Fruit fly (Drosophila melanogaster) whole organism, prepupa: ENCODE results near the gene Cyp4ac3.

ENCODE experiments used
- CG10631 ChIP-seq: fragments of 200-800 bp; sonication (Bioruptor generic); optimal IDR thresholded peaks from 2 replicates; lab custom pipeline; 2016; ENCODE audit warnings: missing biosample characterization, missing genetic modification characterization
- CG10669 ChIP-seq: fragments of 200-800 bp; sonication (Bioruptor generic); optimal IDR thresholded peaks from 3 replicates; lab custom pipeline; 2018; ENCODE audit warnings: missing biosample characterization, mild to moderate bottlenecking, missing genetic modification characterization, moderate library complexity
- CG11762 ChIP-seq: fragments of 200-800 bp; sonication (Bioruptor generic); optimal IDR thresholded peaks from 3 replicates; lab custom pipeline; 2016; ENCODE audit warnings: missing biosample characterization, missing genetic modification characterization; ENCODE audit not compliant: insufficient read depth
- CG15336 ChIP-seq: fragments of 200-800 bp; sonication (Bioruptor generic); IDR thresholded peaks from 2 replicates; pipeline ENCODE4 v1.3.6; 2022; ENCODE audit warnings: missing biosample characterization, missing genetic modification characterization
- CG1621 ChIP-seq: fragments of 200-800 bp; sonication (Bioruptor generic); optimal IDR thresholded peaks from 3 replicates; lab custom pipeline; 2018; ENCODE audit warnings: missing biosample characterization, mild to moderate bottlenecking, missing genetic modification characterization
- CG3032 ChIP-seq: fragments of 200-800 bp; optimal IDR thresholded peaks from 2 replicates; lab custom pipeline; 2019; ENCODE audit warnings: missing biosample characterization, mild to moderate bottlenecking, missing genetic modification characterization, moderate library complexity
- CG31627 ChIP-seq: fragments of 200-800 bp; sonication (Bioruptor generic); optimal IDR thresholded peaks from 3 replicates; lab custom pipeline; 2016; ENCODE audit warnings: missing biosample characterization, missing genetic modification characterization
- CG32006 ChIP-seq: fragments of 200-800 bp; sonication (Bioruptor generic); optimal IDR thresholded peaks from 3 replicates; lab custom pipeline; 2017; ENCODE audit warnings: missing biosample characterization, mild to moderate bottlenecking, missing genetic modification characterization
- CG34406 ChIP-seq: fragments of 200-800 bp; sonication (Bioruptor generic); optimal IDR thresholded peaks from 3 replicates; lab custom pipeline; 2016; ENCODE audit warnings: missing biosample characterization, missing genetic modification characterization
- CG6163 ChIP-seq: fragments of 200-800 bp; sonication (Bioruptor generic); IDR thresholded peaks from 3 replicates; pipeline ENCODE4 v1.3.6; 2022; ENCODE audit warnings: missing biosample characterization, missing genetic modification characterization
- CG6276 ChIP-seq: fragments of 200-800 bp; sonication (Bioruptor generic); optimal IDR thresholded peaks from 2 replicates; lab custom pipeline; 2017; ENCODE audit warnings: missing biosample characterization, mild to moderate bottlenecking, missing genetic modification characterization
- CG6792 ChIP-seq: fragments of 200-800 bp; sonication (Bioruptor generic); optimal IDR thresholded peaks from 3 replicates; lab custom pipeline; 2016; ENCODE audit warnings: missing biosample characterization, missing genetic modification characterization
- CG6808 ChIP-seq: fragments of 200-800 bp; sonication (Bioruptor generic); optimal IDR thresholded peaks from 3 replicates; lab custom pipeline; 2017; ENCODE audit warnings: missing biosample characterization, missing genetic modification characterization, mild to moderate bottlenecking, moderate library complexity, missing genetic modification reagents
- CG8119 ChIP-seq: fragments of 200-800 bp; sonication (Bioruptor generic); IDR thresholded peaks from 3 replicates; pipeline ENCODE4 v1.3.6; 2022; ENCODE audit warnings: missing biosample characterization, missing genetic modification characterization
- CG8319 ChIP-seq: fragments of 200-800 bp; sonication (Bioruptor generic); optimal IDR thresholded peaks from 3 replicates; lab custom pipeline; 2016; ENCODE audit warnings: missing biosample characterization, missing genetic modification characterization
- CG9139 ChIP-seq: fragments of 200-800 bp; sonication (Bioruptor generic); optimal IDR thresholded peaks from 3 replicates; lab custom pipeline; 2017; ENCODE audit warnings: missing biosample characterization, mild to moderate bottlenecking, missing genetic modification characterization
- Eip75B ChIP-seq: fragments of 200-800 bp; sonication (Bioruptor generic); optimal IDR thresholded peaks from 3 replicates; lab custom pipeline; 2016; ENCODE audit warnings: missing biosample characterization, missing genetic modification characterization
- Eip78C ChIP-seq: fragments of 200-800 bp; sonication (Bioruptor generic); peaks from one replicate; lab custom pipeline; 2016; ENCODE audit warnings: missing biosample characterization, missing genetic modification characterization
- Ets96B ChIP-seq: fragments of 200-800 bp; optimal IDR thresholded peaks from 2 replicates; lab custom pipeline; 2019; ENCODE audit warnings: missing biosample characterization, mild to moderate bottlenecking, missing genetic modification characterization, moderate library complexity
- Hr38 ChIP-seq: sonication (Bioruptor generic); optimal IDR thresholded peaks from 2 replicates; lab custom pipeline; 2016; ENCODE audit warnings: missing biosample characterization, missing genetic modification characterization
- Hr4 ChIP-seq: fragments of 200-800 bp; sonication (Bioruptor generic); optimal IDR thresholded peaks from 3 replicates; lab custom pipeline; 2016; ENCODE audit warnings: missing biosample characterization, missing genetic modification characterization
- Met ChIP-seq: fragments of 200-800 bp; sonication (Bioruptor generic); optimal IDR thresholded peaks from 3 replicates; lab custom pipeline; 2016; ENCODE audit warnings: missing biosample characterization, missing genetic modification characterization
- OdsH ChIP-seq: fragments of 200-800 bp; sonication (Bioruptor generic); optimal IDR thresholded peaks from 3 replicates; lab custom pipeline; 2016; ENCODE audit warnings: missing biosample characterization, missing genetic modification characterization
- Smox ChIP-seq: fragments of 200-800 bp; sonication (Bioruptor generic); optimal IDR thresholded peaks from 3 replicates; lab custom pipeline; 2016; ENCODE audit warnings: missing biosample characterization, missing genetic modification characterization
- Sox14 ChIP-seq: fragments of 200-800 bp; sonication (Bioruptor generic); optimal IDR thresholded peaks from 3 replicates; lab custom pipeline; 2016; ENCODE audit warnings: missing biosample characterization, missing genetic modification characterization
- achi ChIP-seq: fragments of 200-800 bp; sonication (Bioruptor generic); optimal IDR thresholded peaks from 3 replicates; lab custom pipeline; 2016; ENCODE audit warnings: missing biosample characterization, missing genetic modification characterization
- acj6 ChIP-seq: fragments of 200-800 bp; sonication (Bioruptor generic); optimal IDR thresholded peaks from 3 replicates; lab custom pipeline; 2016; ENCODE audit warnings: missing biosample characterization, missing genetic modification characterization
- cyc ChIP-seq: fragments of 200-800 bp; sonication (Bioruptor generic); optimal IDR thresholded peaks from 3 replicates; lab custom pipeline; 2016; ENCODE audit warnings: missing biosample characterization, missing genetic modification characterization
- dac ChIP-seq: fragments of 200-800 bp; sonication (Bioruptor generic); optimal IDR thresholded peaks from 2 replicates; lab custom pipeline; 2017; ENCODE audit warnings: missing biosample characterization, mild to moderate bottlenecking, missing genetic modification characterization
- dsx ChIP-seq: fragments of 200-800 bp; optimal IDR thresholded peaks from 3 replicates; lab custom pipeline; 2019; ENCODE audit warnings: missing biosample characterization, mild to moderate bottlenecking, missing genetic modification characterization, moderate library complexity; ENCODE audit not compliant: poor library complexity, severe bottlenecking
- esn ChIP-seq: fragments of 200-800 bp; sonication (Bioruptor generic); optimal IDR thresholded peaks from 2 replicates; lab custom pipeline; 2016; ENCODE audit warnings: missing biosample characterization, mild to moderate bottlenecking, missing genetic modification characterization, moderate library complexity
- fd59A ChIP-seq: fragments of 200-800 bp; sonication (Bioruptor generic); optimal IDR thresholded peaks from 2 replicates; lab custom pipeline; 2017; ENCODE audit warnings: missing biosample characterization, mild to moderate bottlenecking, missing genetic modification characterization, missing genetic modification reagents
- fd85E ChIP-seq: fragments of 200-800 bp; sonication (Bioruptor generic); optimal IDR thresholded peaks from 3 replicates; lab custom pipeline; 2016; ENCODE audit warnings: missing biosample characterization, missing genetic modification characterization
- lz ChIP-seq: fragments of 200-800 bp; sonication (Bioruptor generic); optimal IDR thresholded peaks from 3 replicates; lab custom pipeline; 2016; ENCODE audit warnings: missing biosample characterization, missing genetic modification characterization
- pdm3 ChIP-seq: fragments of 200-800 bp; sonication (Bioruptor generic); optimal IDR thresholded peaks from 3 replicates; lab custom pipeline; 2016; ENCODE audit warnings: missing biosample characterization, missing genetic modification characterization
- salr ChIP-seq, 2 experiments: fragments of 200-800 bp; sonication (Bioruptor generic); optimal IDR thresholded peaks; 3 replicates each; lab custom pipeline; 2016 to 2018; ENCODE audit warnings: missing biosample characterization in 2 of 2, missing genetic modification characterization in 2 of 2, mild to moderate bottlenecking in 1 of 2
- spab ChIP-seq: fragments of 200-800 bp; sonication (Bioruptor generic); optimal IDR thresholded peaks from 2 replicates; lab custom pipeline; 2017; ENCODE audit warnings: missing biosample characterization, mild to moderate bottlenecking, missing genetic modification characterization, missing genetic modification reagents
- svp ChIP-seq: fragments of 200-800 bp; sonication (Bioruptor generic); peaks from one replicate; lab custom pipeline; 2016; ENCODE audit warnings: missing biosample characterization, missing genetic modification characterization
- topi ChIP-seq: fragments of 200-800 bp; sonication (Bioruptor generic); optimal IDR thresholded peaks from 3 replicates; lab custom pipeline; 2016; ENCODE audit warnings: missing biosample characterization, missing genetic modification characterization

Gene Cyp4ac3

DNA sequence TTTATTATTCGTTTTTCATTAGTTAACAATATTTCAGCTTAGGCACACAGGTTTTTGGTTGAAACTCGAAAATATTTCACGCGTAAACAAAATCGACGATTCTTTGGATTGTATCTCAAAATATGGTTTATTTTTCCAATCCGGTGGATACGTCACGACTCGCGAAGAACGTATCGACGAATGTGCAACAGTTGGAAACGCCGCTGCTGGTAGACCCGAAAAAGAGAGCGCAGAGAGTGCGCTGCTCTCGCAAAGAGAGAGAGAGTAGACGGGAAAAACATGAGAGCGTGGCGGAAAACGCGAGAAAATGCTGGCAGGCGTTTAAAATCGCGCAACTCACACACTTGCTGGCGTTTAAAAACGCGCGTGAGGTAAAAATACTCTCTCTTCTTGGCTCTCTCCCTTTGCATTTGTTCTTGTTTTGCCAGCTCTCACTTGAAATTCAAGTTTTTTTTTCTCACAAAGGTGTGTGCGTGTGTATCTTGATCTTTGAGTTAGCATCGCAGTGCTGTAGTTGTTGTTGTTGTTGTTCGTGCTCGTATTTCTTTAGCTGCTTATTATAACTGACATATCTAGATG lies 31.0 kb upstream of the Cyp4ac3 start (continued):
- TF ChIP-seq CG9139 (GFP tag; lab: Kevin White, UChicago) = peak; percentile 30
- TF ChIP-seq spab = no peak
- peak; percentile 30 for TF ChIP-seq Met
- TF ChIP-seq Hr4 = no peak
- no peak for TF ChIP-seq Sox14
- TF ChIP-seq svp = peak; percentile 52
- TF ChIP-seq CG34406 (GFP tag; lab: Kevin White, UChicago) = no peak
- TF ChIP-seq cyc (GFP tag; lab: Kevin White, UChicago) = no peak
- peak; percentile 39 for TF ChIP-seq Eip75B
- peak; percentile 29 for TF ChIP-seq dsx (GFP tag; lab: Kevin White, UChicago)
- TF ChIP-seq acj6 (GFP tag; lab: Kevin White, UChicago) = no peak
- TF ChIP-seq CG8119 (GFP tag; lab: Robert Waterston, UW) = peak; percentile 54; the same call in 2 of the 3 replicates

DNA sequence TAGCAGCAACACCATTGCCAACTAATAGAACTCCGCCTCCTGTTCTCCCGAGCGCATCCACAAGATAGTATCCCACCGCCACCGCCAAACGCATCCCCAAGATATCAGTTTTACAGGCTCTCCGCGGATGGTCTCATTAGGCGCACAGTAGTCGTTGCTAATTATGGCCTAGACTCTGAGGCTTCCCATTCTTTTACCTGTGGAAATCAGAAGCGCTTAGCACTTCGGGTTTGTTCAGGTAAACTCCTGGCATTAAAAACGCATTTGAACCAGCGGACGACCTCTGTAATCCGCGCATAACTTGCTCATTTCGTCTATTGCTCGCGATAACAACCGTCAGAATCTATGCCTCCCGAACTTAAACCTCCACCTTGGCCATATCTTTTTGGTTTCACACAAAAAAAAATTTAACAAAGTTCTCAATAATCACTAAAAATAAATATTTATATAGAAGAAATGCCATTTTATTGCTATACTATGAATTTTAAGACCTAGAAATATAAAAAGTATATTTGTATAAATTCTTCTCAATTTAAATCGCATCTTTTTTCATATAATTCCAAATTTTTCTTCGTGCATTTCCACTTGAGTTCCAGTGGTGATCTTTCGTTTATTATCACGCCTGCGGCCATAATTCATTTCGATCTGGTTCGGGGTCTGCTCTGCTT lies 30.3 kb upstream of the Cyp4ac3 start:
- TF ChIP-seq Eip78C (GFP tag; lab: Kevin White, UChicago) = peak; percentile 59
- TF ChIP-seq CG6276 (GFP tag; lab: Kevin White, UChicago) = no peak
- no peak for TF ChIP-seq Hr38 (GFP tag; lab: Kevin White, UChicago)
- TF ChIP-seq CG6163 (GFP tag; lab: Robert Waterston, UW) = no peak
- TF ChIP-seq cyc (GFP tag; lab: Kevin White, UChicago) = peak; percentile 9
- TF ChIP-seq Ets96B (tag; lab: Kevin White, UChicago) = peak; percentile 60
- peak; percentile 42 for TF ChIP-seq esn
- TF ChIP-seq Smox (GFP tag; lab: Kevin White, UChicago) = peak; percentile 29
- no peak for TF ChIP-seq CG9139 (GFP tag; lab: Kevin White, UChicago)
- peak; percentile 42 for TF ChIP-seq dsx (GFP tag; lab: Kevin White, UChicago)
- peak; percentile 23 for TF ChIP-seq CG10669 (GFP tag; lab: Kevin White, UChicago)
- TF ChIP-seq svp = peak; percentile 96
- no peak for TF ChIP-seq CG11762 (GFP tag; lab: Kevin White, UChicago)
- peak; percentile 24 for TF ChIP-seq spab
- peak; percentile 4 for TF ChIP-seq CG34406 (GFP tag; lab: Kevin White, UChicago)
- TF ChIP-seq fd59A (GFP tag; lab: Kevin White, UChicago) = peak; percentile 31
- TF ChIP-seq pdm3 (GFP tag; lab: Kevin White, UChicago) = peak; percentile 5
- TF ChIP-seq lz (GFP tag; lab: Kevin White, UChicago) = peak; percentile 2
- peak; percentile 5 for TF ChIP-seq CG32006
- peak; percentile 22 for TF ChIP-seq OdsH
- TF ChIP-seq acj6 (GFP tag; lab: Kevin White, UChicago) = peak; percentile 11
- no peak for TF ChIP-seq CG8319
- TF ChIP-seq CG31627 (GFP tag; lab: Kevin White, UChicago) = no peak
- TF ChIP-seq CG3032 = peak; percentile 42
- peak; percentile 26; the same call in 1 of the 2 replicates for TF ChIP-seq CG15336 (GFP tag; lab: Robert Waterston, UW)
- TF ChIP-seq CG10631 = peak; percentile 38
- TF ChIP-seq CG6808 (GFP tag; lab: Kevin White, UChicago) = peak; percentile 20
- peak; percentile 24 for TF ChIP-seq CG6792 (GFP tag; lab: Kevin White, UChicago)
- TF ChIP-seq fd85E (GFP tag; lab: Kevin White, UChicago) = no peak
- 0 out of 3 replicates have a peak, but pooled peaks have one; percentile 17 for TF ChIP-seq CG8119 (GFP tag; lab: Robert Waterston, UW)
- TF ChIP-seq achi (GFP tag; lab: Kevin White, UChicago) = peak; percentile 35
- TF ChIP-seq CG1621 (tag; lab: Kevin White, UChicago) = no peak
- TF ChIP-seq Met = peak; percentile 30
- TF ChIP-seq salr (GFP tag; optimal IDR thresholded peaks at IDR 0.05; lab: Kevin White, UChicago) = peak in 1 of 2 experiments; percentile 5
- peak; percentile 7 for TF ChIP-seq topi
- TF ChIP-seq dac (GFP tag; lab: Kevin White, UChicago) = no peak
- TF ChIP-seq, all 60 proteins: peak for 26
